Worm (Caenorhabditis elegans) whole organism, young adult: ENCODE measurements around the gene F39D8.3.

ENCODE experiments used
- B0035.1 ChIP-seq: sonication (generic microtip); optimal IDR thresholded peaks from 2 replicates; lab custom pipeline; 2016; ENCODE audit warnings: missing genetic modification characterization, mild to moderate bottlenecking, missing compliant biosample characterization, missing genotype, missing genetic modification reagents
- B0261.1 ChIP-seq: sonication (generic microtip); optimal IDR thresholded peaks from 2 replicates; lab custom pipeline; 2016; ENCODE audit warnings: mild to moderate bottlenecking, missing genetic modification characterization, moderate library complexity, missing compliant biosample characterization
- B0336.3 ChIP-seq: fragments of 200-800 bp; sonication (Bioruptor generic); IDR thresholded peaks from 2 replicates; pipeline ENCODE4 v1.3.6; 2022; ENCODE audit warnings: missing genetic modification characterization, missing compliant biosample characterization
- F10E7.11 ChIP-seq: sonication (generic microtip); optimal IDR thresholded peaks from 2 replicates; lab custom pipeline; 2017; ENCODE audit warnings: mild to moderate bottlenecking, missing genetic modification characterization, moderate library complexity, missing compliant biosample characterization
- F49E8.2 ChIP-seq: sonication (generic microtip); optimal IDR thresholded peaks from 3 replicates; lab custom pipeline; 2017; ENCODE audit warnings: missing genetic modification characterization, mild to moderate bottlenecking, missing compliant biosample characterization, antibody characterized with exemption, moderate library complexity; ENCODE audit not compliant: insufficient read depth
- F57C9.4 ChIP-seq: sonication (generic microtip); optimal IDR thresholded peaks from 2 replicates; lab custom pipeline; 2017; ENCODE audit warnings: mild to moderate bottlenecking, missing genetic modification characterization, missing compliant biosample characterization
- Y67H2A.10 ChIP-seq: fragments of 200-800 bp; sonication (Bioruptor generic); conservative IDR thresholded peaks from 2 replicates; pipeline ENCODE4 v1.3.6; 2022; ENCODE audit warnings: missing genetic modification reagents, missing genetic modification characterization, missing compliant biosample characterization
- akir-1 ChIP-seq: fragments of 200-800 bp; sonication (Bioruptor generic); optimal IDR thresholded peaks from 2 replicates; lab custom pipeline; 2018; ENCODE audit warnings: mild to moderate bottlenecking, missing genetic modification characterization, moderate library complexity, missing compliant biosample characterization
- atf-7 ChIP-seq: sonication (generic microtip); optimal IDR thresholded peaks from 2 replicates; lab custom pipeline; 2017; ENCODE audit warnings: mild to moderate bottlenecking, missing genetic modification characterization, missing compliant biosample characterization
- bed-2 ChIP-seq: fragments of 200-800 bp; sonication (Bioruptor generic); IDR thresholded peaks from 2 replicates; pipeline ENCODE4 v1.3.6; 2022; ENCODE audit warnings: missing genetic modification reagents, missing genetic modification characterization, missing compliant biosample characterization
- ccch-3 ChIP-seq: fragments of 200-800 bp; sonication (Bioruptor generic); optimal IDR thresholded peaks from 2 replicates; lab custom pipeline; 2018; ENCODE audit warnings: mild to moderate bottlenecking, missing genetic modification characterization, missing compliant biosample characterization
- cebp-2 ChIP-seq: fragments of 200-800 bp; sonication (Bioruptor generic); IDR thresholded peaks from 2 replicates; pipeline ENCODE4 v1.3.6; 2022; ENCODE audit warnings: missing genetic modification characterization, missing compliant biosample characterization
- ceh-27 ChIP-seq: fragments of 200-800 bp; sonication (Bioruptor generic); optimal IDR thresholded peaks from 2 replicates; lab custom pipeline; 2018; ENCODE audit warnings: mild to moderate bottlenecking, missing genetic modification characterization, moderate library complexity, missing compliant biosample characterization
- ceh-79 ChIP-seq: sonication (generic microtip); optimal IDR thresholded peaks from 2 replicates; lab custom pipeline; 2017; ENCODE audit warnings: mild to moderate bottlenecking, missing genetic modification characterization, missing compliant biosample characterization
- ceh-91 ChIP-seq: fragments of 200-800 bp; sonication (Bioruptor generic); IDR thresholded peaks from 2 replicates; pipeline ENCODE4 v1.3.6; 2022; ENCODE audit warnings: missing genetic modification reagents, missing genetic modification characterization, missing compliant biosample characterization
- dox-1 ChIP-seq: fragments of 200-800 bp; sonication (Bioruptor generic); IDR thresholded peaks from 2 replicates; pipeline ENCODE4 v1.3.6; 2022; ENCODE audit warnings: missing genetic modification reagents, missing genetic modification characterization, missing compliant biosample characterization
- dpff-1 ChIP-seq: sonication (generic microtip); optimal IDR thresholded peaks from 2 replicates; lab custom pipeline; 2017; ENCODE audit warnings: mild to moderate bottlenecking, missing genetic modification characterization, missing compliant biosample characterization
- dpl-1 ChIP-seq: fragments of 150-350 bp; optimal IDR thresholded peaks from 2 replicates; lab custom pipeline; 2014; ENCODE audit warnings: missing biosample characterization, missing genetic modification reagents, missing genetic modification characterization
- egl-18 ChIP-seq: fragments of 200-800 bp; sonication (Bioruptor generic); IDR thresholded peaks from 2 replicates; pipeline ENCODE4 v1.3.6; 2022; ENCODE audit warnings: missing genetic modification reagents, missing genetic modification characterization, missing compliant biosample characterization
- hlh-26 ChIP-seq: fragments of 200-800 bp; sonication (Bioruptor generic); conservative IDR thresholded peaks from 2 replicates; pipeline ENCODE4 v1.3.6; 2022; ENCODE audit warnings: missing genetic modification reagents, missing genetic modification characterization, missing compliant biosample characterization
- hmg-1.2 ChIP-seq: fragments of 200-800 bp; sonication (Bioruptor generic); IDR thresholded peaks from 2 replicates; pipeline ENCODE4 v1.3.6; 2022; ENCODE audit warnings: missing genetic modification reagents, missing genetic modification characterization, missing compliant biosample characterization
- hsf-1 ChIP-seq: fragments of 200-800 bp; sonication (Bioruptor generic); IDR thresholded peaks from 2 replicates; pipeline ENCODE4 v1.3.6; 2022; ENCODE audit warnings: missing genetic modification reagents, missing genetic modification characterization, missing compliant biosample characterization
- lin-26 ChIP-seq: fragments of 200-800 bp; sonication (Bioruptor generic); IDR thresholded peaks from 2 replicates; pipeline ENCODE4 v1.3.6; 2022; ENCODE audit warnings: missing genetic modification reagents, missing genetic modification characterization, missing compliant biosample characterization
- lin-40 ChIP-seq: sonication (generic microtip); optimal IDR thresholded peaks from 2 replicates; lab custom pipeline; 2016; ENCODE audit warnings: missing genetic modification characterization, mild to moderate bottlenecking, missing compliant biosample characterization, missing genotype, missing genetic modification reagents
- lir-1 ChIP-seq: fragments of 200-800 bp; sonication (Bioruptor generic); conservative IDR thresholded peaks from 2 replicates; pipeline ENCODE4 v1.3.6; 2022; ENCODE audit warnings: missing genetic modification reagents, missing genetic modification characterization, missing compliant biosample characterization
- nfyb-1 ChIP-seq: fragments of 200-800 bp; sonication (Bioruptor generic); IDR thresholded peaks from 2 replicates; pipeline ENCODE4 v1.3.6; 2022; ENCODE audit warnings: missing genetic modification reagents, missing genetic modification characterization, missing compliant biosample characterization
- pbrm-1 ChIP-seq: fragments of 200-800 bp; sonication (Bioruptor generic); IDR thresholded peaks from 2 replicates; pipeline ENCODE4 v1.3.6; 2022; ENCODE audit warnings: missing genetic modification reagents, missing genetic modification characterization, missing compliant biosample characterization
- sdz-38 ChIP-seq: sonication (generic microtip); optimal IDR thresholded peaks from 2 replicates; lab custom pipeline; 2016; ENCODE audit warnings: missing genotype, missing genetic modification characterization, missing compliant biosample characterization
- snpc-1.1 ChIP-seq: sonication (generic microtip); optimal IDR thresholded peaks from 2 replicates; lab custom pipeline; 2017; ENCODE audit warnings: missing genetic modification characterization, mild to moderate bottlenecking, missing compliant biosample characterization, antibody characterized with exemption, moderate library complexity, missing genotype, missing genetic modification reagents; ENCODE audit not compliant: insufficient read depth
- snpc-4 ChIP-seq, 5 experiments: fragments of 150-350 bp in 1 of 5; sonication (generic microtip) in 4 of 5; optimal IDR thresholded peaks; 2 replicates each; lab custom pipeline; 2014 to 2018; ENCODE audit warnings: missing genetic modification characterization in 5 of 5, missing biosample characterization in 3 of 5, antibody characterized with exemption in 2 of 5, mild to moderate bottlenecking in 2 of 5, missing compliant biosample characterization in 2 of 5, missing genotype in 2 of 5, moderate library complexity in 2 of 5, missing genetic modification reagents in 1 of 5
- somi-1 ChIP-seq: fragments of 200-800 bp; sonication (Bioruptor generic); optimal IDR thresholded peaks from 2 replicates; lab custom pipeline; 2018; ENCODE audit warnings: mild to moderate bottlenecking, missing genetic modification characterization, missing compliant biosample characterization
- sptf-2 ChIP-seq: fragments of 200-800 bp; sonication (Bioruptor generic); optimal IDR thresholded peaks from 2 replicates; lab custom pipeline; 2018; ENCODE audit warnings: mild to moderate bottlenecking, missing genetic modification characterization, missing compliant biosample characterization
- unc-130 ChIP-seq: sonication (generic microtip); optimal IDR thresholded peaks from 2 replicates; lab custom pipeline; 2016; ENCODE audit warnings: missing genetic modification reagents, missing genetic modification characterization, missing compliant biosample characterization
- zfh-2 ChIP-seq: fragments of 200-800 bp; sonication (Bioruptor generic); conservative IDR thresholded peaks from 2 replicates; pipeline ENCODE4 v1.3.6; 2022; ENCODE audit warnings: missing genetic modification reagents, missing genetic modification characterization, missing compliant biosample characterization
- ztf-26 ChIP-seq: sonication (generic microtip); optimal IDR thresholded peaks from 2 replicates; lab custom pipeline; 2017; ENCODE audit warnings: missing genetic modification characterization, missing compliant biosample characterization
- ztf-28 ChIP-seq: fragments of 200-800 bp; sonication (Bioruptor generic); IDR thresholded peaks from 2 replicates; pipeline ENCODE4 v1.3.6; 2022; ENCODE audit warnings: missing genetic modification reagents, missing genetic modification characterization, missing compliant biosample characterization

F39D8.3 gene

ce11 chrX:15385807-15386349, 34.9 kb upstream of the F39D8.3 start (continued):
- peak; percentile 85 for TF ChIP-seq atf-7 (tag; lab: Kevin White, UChicago)
- no peak for TF ChIP-seq dpff-1
- no peak for TF ChIP-seq dox-1
- TF ChIP-seq lin-26 (GFP tag; lab: Robert Waterston, UW): no peak
- no peak for TF ChIP-seq F10E7.11 (tag; lab: Kevin White, UChicago)
- TF ChIP-seq B0035.1 (tag; lab: Kevin White, UChicago): no peak
- no peak for TF ChIP-seq cebp-2
- no peak for TF ChIP-seq egl-18
- TF ChIP-seq sptf-2: no peak
- TF ChIP-seq ceh-27: peak; percentile 35
- no peak for TF ChIP-seq nfyb-1 (GFP tag; lab: Robert Waterston, UW)
- TF ChIP-seq lin-40 (tag; lab: Kevin White, UChicago): peak; percentile 55
- TF ChIP-seq akir-1 (GFP tag; lab: Kevin White, UChicago): no peak
- no peak for TF ChIP-seq ceh-91 (GFP tag; lab: Robert Waterston, UW)
- TF ChIP-seq B0336.3 (GFP tag; lab: Robert Waterston, UW): no peak
- no peak for TF ChIP-seq ztf-28 (GFP tag; lab: Robert Waterston, UW)
- peak; percentile 37 for TF ChIP-seq somi-1 (GFP tag; lab: Kevin White, UChicago)
- no peak for TF ChIP-seq ceh-79
- no peak for TF ChIP-seq F57C9.4 (tag; lab: Kevin White, UChicago)
- TF ChIP-seq ztf-26: no peak
- no peak for TF ChIP-seq Y67H2A.10 (GFP tag; lab: Robert Waterston, UW)
- no peak for TF ChIP-seq bed-2
- TF ChIP-seq B0261.1 (tag; lab: Kevin White, UChicago): no peak
- TF ChIP-seq pbrm-1: no peak

DNA sequence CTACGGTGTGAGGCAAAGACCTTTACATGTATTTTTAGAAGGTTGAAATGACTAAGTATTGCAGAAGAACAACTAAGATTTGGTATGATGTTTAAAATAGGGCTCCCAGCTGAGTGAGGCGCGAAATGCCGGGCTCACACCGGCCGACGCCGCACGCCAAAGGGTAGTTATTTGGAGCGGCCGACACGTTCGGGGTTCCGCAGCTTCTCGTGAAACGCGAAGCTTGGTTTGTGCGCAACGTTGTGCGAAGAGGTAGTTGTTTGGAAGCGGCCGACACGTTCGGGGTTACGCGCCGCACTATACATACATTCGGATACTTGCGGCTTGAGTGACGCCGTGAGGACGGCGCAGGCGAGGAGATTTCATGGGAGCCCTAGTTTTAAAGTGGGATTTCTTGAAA, 32.5 kb upstream of the F39D8.3 start:
- no peak for TF ChIP-seq pbrm-1
- no peak for TF ChIP-seq Y67H2A.10 (GFP tag; lab: Robert Waterston, UW)
- peak; percentile 79 for TF ChIP-seq zfh-2
- TF ChIP-seq F49E8.2 (tag; lab: Kevin White, UChicago): no peak
- TF ChIP-seq lir-1 (GFP tag; lab: Robert Waterston, UW): no peak
- no peak for TF ChIP-seq F10E7.11 (tag; lab: Kevin White, UChicago)
- TF ChIP-seq hlh-26 (GFP tag; lab: Robert Waterston, UW): no peak
- TF ChIP-seq snpc-4 (GFP tag; optimal IDR thresholded peaks at IDR 0.05; lab: Kevin White, UChicago): peak; percentile 11
- TF ChIP-seq snpc-4 (tag; optimal IDR thresholded peaks at IDR 0.05; lab: Kevin White, UChicago): peak in 3 of 4 experiments; percentile 52 to 89 (median 79)
- TF ChIP-seq snpc-1.1: no peak
- 0 out of 2 replicates have a peak, but pooled peaks have one; percentile 36 for TF ChIP-seq hsf-1 (GFP tag; lab: Robert Waterston, UW)
- 0 out of 2 replicates have a peak, but pooled peaks have one; percentile 4 for TF ChIP-seq hmg-1.2 (GFP tag; lab: Robert Waterston, UW)
- 0 out of 2 replicates have a peak, but pooled peaks have one; percentile 44 for TF ChIP-seq bed-2
- no peak for TF ChIP-seq ccch-3 (GFP tag; lab: Kevin White, UChicago)
- TF ChIP-seq unc-130 (GFP tag; lab: Kevin White, UChicago): no peak

DNA sequence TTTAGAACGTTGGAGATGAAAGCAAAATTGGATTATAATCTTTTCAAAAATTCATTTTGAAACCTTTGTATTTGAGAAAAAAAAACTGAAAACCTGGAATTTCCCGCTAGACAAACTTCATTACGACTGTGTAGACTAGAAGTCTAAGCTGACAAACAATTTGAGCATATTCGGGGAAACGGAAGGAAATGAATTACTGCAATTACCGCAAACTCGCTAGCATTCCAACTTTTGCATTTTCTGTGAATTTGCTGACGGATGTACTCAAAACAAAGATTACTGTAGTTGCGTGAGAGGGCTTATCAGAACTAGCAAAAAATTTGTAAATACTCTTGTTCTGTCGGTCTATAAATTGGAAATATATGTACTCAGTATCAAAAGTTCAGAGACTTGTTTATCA, 30.9 kb upstream of the F39D8.3 start:
- TF ChIP-seq sdz-38: peak; percentile 66
- TF ChIP-seq dpl-1 (GFP tag; lab: Kevin White, UChicago): no peak
